Worm (Caenorhabditis elegans): ENCODE measurements around the gene Y105C5B.19.

Gene Y105C5B.19

DNA sequence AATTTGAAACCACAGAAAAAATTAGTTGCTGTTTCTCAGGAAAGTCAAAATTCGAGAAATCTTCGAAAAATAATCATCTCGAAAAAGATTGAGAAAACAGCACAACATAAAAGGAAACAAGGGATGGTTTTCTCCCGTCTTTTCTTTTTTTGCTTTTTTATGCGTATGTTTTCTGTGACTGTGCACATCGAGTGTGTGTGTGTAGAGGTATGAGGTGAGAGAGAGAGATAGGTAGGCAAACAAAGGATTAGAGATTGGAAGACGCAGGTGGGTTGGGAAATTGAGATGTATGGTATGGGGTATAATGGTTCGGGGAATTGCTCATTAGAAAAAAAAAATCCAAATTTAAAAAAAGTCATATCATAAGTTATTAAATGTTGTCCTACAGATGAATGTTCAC lies 38.7 kb upstream of the Y105C5B.19 start:
- TF ChIP-seq ceh-6 (GFP tag; optimal IDR thresholded peaks at IDR 0.05) (no peak), pax-1 (tag; optimal IDR thresholded peaks at IDR 0.05) (peak; percentile 12), hlh-30 (tag; optimal IDR thresholded peaks at IDR 0.05; ENCODE audit: insufficient read depth) (no peak), sox-4 (tag; optimal IDR thresholded peaks at IDR 0.05) (no peak), mec-3 (tag; optimal IDR thresholded peaks at IDR 0.05; ENCODE audit: borderline replicate concordance) (no peak), hlh-15 (tag; optimal IDR thresholded peaks at IDR 0.05) (no peak), elt-2 (tag; optimal IDR thresholded peaks at IDR 0.05) (peak; percentile 12)

DNA sequence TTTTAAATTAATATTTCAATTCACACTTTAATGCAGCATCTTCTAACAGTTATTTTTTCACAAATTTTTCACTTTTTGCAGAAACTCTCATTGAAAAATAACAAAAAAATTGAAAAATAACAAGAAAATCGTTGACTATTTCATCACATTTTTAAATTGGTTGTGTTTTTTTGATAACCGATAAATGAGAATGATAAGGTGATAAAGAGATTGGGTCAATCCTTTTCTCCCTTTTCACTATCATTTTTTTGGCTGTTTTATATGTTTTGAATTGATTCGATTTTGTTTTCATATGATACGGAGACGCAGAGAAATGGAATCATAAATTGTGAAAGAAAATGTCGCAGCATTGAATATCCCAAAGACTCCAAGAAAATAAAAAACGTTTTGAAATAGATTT lies 32.0 kb upstream of the Y105C5B.19 start:
- TF ChIP-seq ceh-24 (tag; optimal IDR thresholded peaks at IDR 0.05) (no peak), mec-3 (tag; optimal IDR thresholded peaks at IDR 0.05; ENCODE audit: borderline replicate concordance) (no peak), ceh-19 (GFP tag; optimal IDR thresholded peaks at IDR 0.05) (no peak), nhr-11 (tag; optimal IDR thresholded peaks at IDR 0.05) (no peak), sox-4 (tag; optimal IDR thresholded peaks at IDR 0.05) (no peak), npax-4 (tag; optimal IDR thresholded peaks at IDR 0.05) (no peak)

DNA sequence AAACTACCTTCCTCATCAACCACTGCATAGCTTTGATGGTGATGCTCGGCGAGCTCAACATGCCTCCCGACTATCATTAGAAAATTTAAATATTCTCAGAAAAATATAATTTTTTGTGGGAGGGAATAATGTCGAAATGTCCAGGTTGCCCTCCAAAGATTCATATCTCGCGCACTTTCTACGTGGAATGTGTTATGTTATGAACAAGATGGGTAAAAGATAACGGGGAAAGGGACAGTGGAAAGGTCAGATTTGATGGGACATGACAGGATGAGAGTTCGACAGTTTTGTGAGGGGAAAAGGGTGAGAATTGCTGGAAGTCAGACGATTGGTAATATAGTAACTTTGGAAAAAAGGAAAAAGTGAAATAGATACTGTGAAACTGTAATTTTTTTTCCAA lies 22.5 kb upstream of the Y105C5B.19 start:
- TF ChIP-seq pat-9 (tag; optimal IDR thresholded peaks at IDR 0.05) (no peak), fkh-6 (tag; optimal IDR thresholded peaks at IDR 0.05) (no peak), ttx-3 (tag; optimal IDR thresholded peaks at IDR 0.05) (no peak)

DNA sequence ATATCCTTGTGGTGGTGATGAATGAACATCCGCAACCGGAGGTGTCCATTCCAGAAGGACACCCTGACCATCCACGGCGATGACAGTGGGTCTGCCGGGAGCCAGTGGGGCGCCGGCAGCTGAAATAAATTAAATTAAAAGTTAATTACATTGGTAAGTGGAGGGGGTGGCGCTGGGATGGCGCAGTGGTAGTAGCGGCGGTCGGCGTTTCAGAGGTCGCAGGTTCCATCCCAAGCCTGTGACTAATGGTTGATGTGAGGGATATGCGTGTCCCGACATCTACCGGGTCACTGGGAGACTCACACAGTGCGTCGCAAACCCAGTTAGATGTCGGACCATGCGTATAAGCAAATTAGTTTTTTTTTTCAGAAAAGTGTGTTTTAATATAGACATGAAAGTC lies 21.7 kb upstream of the Y105C5B.19 start:
- TF ChIP-seq C38D4.7 (GFP tag; optimal IDR thresholded peaks at IDR 0.05) (no peak), ahr-1 (tag; optimal IDR thresholded peaks at IDR 0.05) (no peak), hlh-30 (tag; optimal IDR thresholded peaks at IDR 0.05; ENCODE audit: insufficient read depth) (no peak), hlh-8 (tag; optimal IDR thresholded peaks at IDR 0.05) (no peak), nhr-11 (tag; optimal IDR thresholded peaks at IDR 0.05) (no peak), npax-4 (tag; optimal IDR thresholded peaks at IDR 0.05) (no peak), sox-2 (GFP tag; IDR thresholded peaks at IDR 0.05) (no peak), F13H6.1 (tag; optimal IDR thresholded peaks at IDR 0.05) (no peak), K09A11.1 (tag; optimal IDR thresholded peaks at IDR 0.05; ENCODE audit: insufficient read depth) (no peak), tbx-2 (tag; optimal IDR thresholded peaks at IDR 0.05) (no peak), fkh-10 (GFP tag; optimal IDR thresholded peaks at IDR 0.05) (no peak), zip-5 (tag; optimal IDR thresholded peaks at IDR 0.05) (no peak), K02D7.2 (tag; optimal IDR thresholded peaks at IDR 0.05) (no peak), hlh-15 (tag; optimal IDR thresholded peaks at IDR 0.05) (no peak), ceh-9 (tag; optimal IDR thresholded peaks at IDR 0.05) (no peak), C08G9.2 (tag; optimal IDR thresholded peaks at IDR 0.05) (no peak), dmd-4 (tag; optimal IDR thresholded peaks at IDR 0.05; ENCODE audit: borderline replicate concordance) (no peak), ceh-24 (tag; optimal IDR thresholded peaks at IDR 0.05) (no peak), sox-4 (tag; optimal IDR thresholded peaks at IDR 0.05) (no peak)

DNA sequence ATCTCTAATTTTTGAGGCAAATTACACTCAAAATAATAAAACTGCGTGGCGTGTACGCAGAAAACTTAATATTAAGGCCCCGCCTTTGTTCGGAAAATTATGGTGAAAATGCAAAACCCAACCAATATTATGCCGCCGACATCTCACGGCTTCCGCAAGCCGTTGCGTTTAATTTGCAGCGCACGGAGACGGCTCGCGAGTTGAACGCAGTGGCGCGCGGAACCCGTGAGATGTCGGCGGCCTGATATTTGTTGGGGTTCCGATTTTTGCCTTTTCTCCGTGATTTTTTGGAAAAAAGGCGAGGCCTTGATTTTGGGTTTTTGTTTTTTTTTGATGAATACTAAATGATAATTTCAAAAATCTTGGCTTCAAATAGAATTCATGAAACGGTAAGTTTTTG lies 17.3 kb upstream of the Y105C5B.19 start:
- TF ChIP-seq ceh-9 (tag; optimal IDR thresholded peaks at IDR 0.05), result no peak

DNA sequence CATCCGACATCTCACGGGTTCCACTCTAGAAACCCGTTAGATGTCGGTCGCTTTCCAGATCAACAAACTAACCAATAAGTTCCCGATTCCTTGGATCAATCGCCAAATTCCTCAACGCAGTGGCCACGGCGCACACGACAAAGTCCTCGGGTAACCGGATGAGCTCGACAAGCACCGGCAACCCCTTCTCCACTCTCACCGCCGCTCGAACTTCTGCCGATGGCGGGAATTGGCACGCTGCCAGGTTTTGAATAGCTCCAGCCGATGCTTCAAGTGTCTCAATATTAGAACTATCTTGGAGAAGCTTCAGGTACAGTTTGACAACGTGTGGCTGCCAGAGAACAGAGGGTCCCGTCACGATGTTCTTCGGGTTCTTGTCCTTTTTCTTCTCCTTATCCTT lies 15.9 kb upstream of the Y105C5B.19 start:
- TF ChIP-seq unc-55 (GFP tag; optimal IDR thresholded peaks at IDR 0.05), result no peak
- no peak for TF ChIP-seq pqm-1 (tag; optimal IDR thresholded peaks at IDR 0.05)
- no peak for TF ChIP-seq tbx-7 (tag; optimal IDR thresholded peaks at IDR 0.05)
- TF ChIP-seq syd-9 (tag; optimal IDR thresholded peaks at IDR 0.05), result no peak
- TF ChIP-seq ceh-2 (tag; optimal IDR thresholded peaks at IDR 0.05), result no peak
- no peak for TF ChIP-seq C08G9.2 (tag; optimal IDR thresholded peaks at IDR 0.05)
- no peak for TF ChIP-seq C38D4.7 (GFP tag; optimal IDR thresholded peaks at IDR 0.05)
- no peak for TF ChIP-seq hlh-15 (tag; optimal IDR thresholded peaks at IDR 0.05)
- no peak for TF ChIP-seq ceh-14 (tag; optimal IDR thresholded peaks at IDR 0.05)
- no peak for TF ChIP-seq ceh-6 (GFP tag; optimal IDR thresholded peaks at IDR 0.05)
- no peak for TF ChIP-seq pros-1 (tag; optimal IDR thresholded peaks at IDR 0.05)
- no peak for TF ChIP-seq ceh-22 (tag; optimal IDR thresholded peaks at IDR 0.05)
- no peak for TF ChIP-seq ceh-48 (tag; optimal IDR thresholded peaks at IDR 0.05)
- TF ChIP-seq ceh-19 (GFP tag; optimal IDR thresholded peaks at IDR 0.05), result no peak
- TF ChIP-seq ets-4 (tag; optimal IDR thresholded peaks at IDR 0.05), result no peak
- no peak for TF ChIP-seq fkh-10 (GFP tag; optimal IDR thresholded peaks at IDR 0.05)
- no peak for TF ChIP-seq tbx-2 (tag; optimal IDR thresholded peaks at IDR 0.05)
- TF ChIP-seq pag-3 (tag; optimal IDR thresholded peaks at IDR 0.05; ENCODE audit: borderline replicate concordance), result no peak

Data from whole organism, late embryonic.